Fruit fly (Drosophila melanogaster) Kc167 (cell line): Measurements from ENCODE around the gene Rim.

Experiments
- insv ChIP-seq: fragments of >200 bp; optimal IDR thresholded peaks from 3 replicates; lab custom pipeline; 2018; ENCODE audit warnings: missing external identifiers
- ttk ChIP-seq: sonication (Bioruptor generic); optimal IDR thresholded peaks from 2 replicates; lab custom pipeline; 2017; ENCODE audit warnings: missing external identifiers

dm6 chr3R:17911076-17911475 is 5.3 kb downstream of the Rim start, which contains the start of gene CG43445:
- TF ChIP-seq ttk (no peak), insv (lab: Kevin White, UChicago) (no peak)
